Fruit fly (Drosophila melanogaster) whole organism, embryonic: ENCODE data around the gene Bap111.

Experiments used
- Awh ChIP-seq: fragments of 200-800 bp; sonication (Bioruptor generic); IDR thresholded peaks from 2 replicates; pipeline ENCODE4, ENCODE4 v1.3.6; 2022; ENCODE audit warnings: missing biosample characterization, missing genetic modification characterization
- CG10959 ChIP-seq: fragments of 200-800 bp; sonication (Bioruptor generic); IDR thresholded peaks from 2 replicates; pipeline ENCODE4 v1.3.6; 2022; ENCODE audit warnings: missing biosample characterization, missing genetic modification characterization
- CG11723 ChIP-seq: fragments of 200-800 bp; sonication (Bioruptor generic); optimal IDR thresholded peaks from 2 replicates; lab custom pipeline; 2017; ENCODE audit warnings: missing biosample characterization, mild to moderate bottlenecking, missing genetic modification characterization
- CG12744 ChIP-seq: fragments of 200-800 bp; sonication (Bioruptor generic); optimal IDR thresholded peaks from 2 replicates; lab custom pipeline; 2016; ENCODE audit warnings: missing biosample characterization, missing genetic modification characterization
- CG13775 ChIP-seq: fragments of 200-800 bp; sonication (Bioruptor generic); optimal IDR thresholded peaks from 3 replicates; lab custom pipeline; 2017; ENCODE audit warnings: missing biosample characterization, mild to moderate bottlenecking, missing genetic modification characterization
- CG14441 ChIP-seq: fragments of 200-800 bp; sonication (Bioruptor generic); IDR thresholded peaks from 2 replicates; pipeline ENCODE4 v1.3.6; 2022; ENCODE audit warnings: missing biosample characterization, missing genetic modification characterization
- CG17359 ChIP-seq: fragments of 200-800 bp; sonication (Bioruptor generic); optimal IDR thresholded peaks from 3 replicates; lab custom pipeline; 2018; ENCODE audit warnings: missing biosample characterization, mild to moderate bottlenecking, missing genetic modification characterization, moderate library complexity
- CG18476 ChIP-seq: fragments of 200-800 bp; sonication (Bioruptor generic); optimal IDR thresholded peaks from 2 replicates; lab custom pipeline; 2016; ENCODE audit warnings: missing biosample characterization, mild to moderate bottlenecking, missing genetic modification characterization
- CG3838 ChIP-seq: fragments of 200-800 bp; sonication (Bioruptor generic); optimal IDR thresholded peaks from 3 replicates; lab custom pipeline; 2016; ENCODE audit warnings: missing biosample characterization, missing genetic modification characterization
- CG5180 ChIP-seq: fragments of 200-800 bp; sonication (Bioruptor generic); optimal IDR thresholded peaks from 3 replicates; lab custom pipeline; 2017; ENCODE audit warnings: missing biosample characterization, missing genetic modification characterization, mild to moderate bottlenecking, moderate library complexity, missing genetic modification reagents
- CG5245 ChIP-seq: fragments of 200-800 bp; sonication (Bioruptor generic); optimal IDR thresholded peaks from 3 replicates; lab custom pipeline; 2016; ENCODE audit warnings: missing biosample characterization, missing genetic modification characterization
- CG6854 ChIP-seq: fragments of 200-800 bp; sonication (Bioruptor generic); optimal IDR thresholded peaks from 3 replicates; lab custom pipeline; 2017; ENCODE audit warnings: missing biosample characterization, mild to moderate bottlenecking, missing genetic modification characterization
- CG7556 ChIP-seq: fragments of 200-800 bp; sonication (Bioruptor generic); optimal IDR thresholded peaks from 2 replicates; lab custom pipeline; 2017; ENCODE audit warnings: missing biosample characterization, mild to moderate bottlenecking, missing genetic modification characterization
- CG7786 ChIP-seq: fragments of 200-800 bp; sonication (Bioruptor generic); optimal IDR thresholded peaks from 2 replicates; lab custom pipeline; 2016; ENCODE audit warnings: missing biosample characterization, missing genetic modification characterization
- CG8924 ChIP-seq: fragments of 200-800 bp; optimal IDR thresholded peaks from 3 replicates; lab custom pipeline; 2019; ENCODE audit warnings: missing biosample characterization, mild to moderate bottlenecking, missing genetic modification characterization, moderate library complexity
- CG9215 ChIP-seq: fragments of 200-800 bp; sonication (Bioruptor generic); IDR thresholded peaks from 2 replicates; pipeline ENCODE4 v1.3.6; 2022; ENCODE audit warnings: missing biosample characterization, missing genetic modification characterization
- CG9609 ChIP-seq: fragments of 200-800 bp; sonication (Bioruptor generic); optimal IDR thresholded peaks from 3 replicates; lab custom pipeline; 2016; ENCODE audit warnings: missing biosample characterization, missing genetic modification characterization
- CG9797 ChIP-seq: fragments of 200-800 bp; sonication (Bioruptor generic); optimal IDR thresholded peaks from 3 replicates; lab custom pipeline; 2018; ENCODE audit warnings: missing biosample characterization, mild to moderate bottlenecking, missing genetic modification characterization
- Dbx ChIP-seq: fragments of 200-800 bp; sonication (Bioruptor generic); IDR thresholded peaks from 3 replicates; pipeline ENCODE4 v1.3.6; 2022; ENCODE audit warnings: missing biosample characterization, missing genetic modification characterization
- Dip2 ChIP-seq: fragments of 200-800 bp; sonication (Bioruptor generic); IDR thresholded peaks from 2 replicates; pipeline ENCODE4 v1.3.6; 2022; ENCODE audit warnings: missing biosample characterization, missing genetic modification characterization
- Max ChIP-seq: fragments of 200-800 bp; sonication (Bioruptor generic); optimal IDR thresholded peaks from 2 replicates; lab custom pipeline; 2016; ENCODE audit warnings: missing biosample characterization, mild to moderate bottlenecking, missing genetic modification characterization
- Nf-YA ChIP-seq: fragments of 200-800 bp; sonication (Bioruptor generic); IDR thresholded peaks from 2 replicates; pipeline ENCODE4 v1.3.6; 2022; ENCODE audit warnings: missing biosample characterization, missing genetic modification characterization
- Sin3A ChIP-seq: fragments of >200 bp; optimal IDR thresholded peaks from 2 replicates; lab custom pipeline; 2018
- Stat92E ChIP-seq, 3 experiments: fragments of >200 bp in 2 of 3; fragments of 200-800 bp in 1 of 3; sonication (Bioruptor generic) in 1 of 3; optimal IDR thresholded peaks; 2 replicates each; lab custom pipeline; 2017 to 2019; ENCODE audit warnings: missing biosample characterization in 3 of 3, missing genetic modification characterization in 3 of 3, mild to moderate bottlenecking in 1 of 3, moderate library complexity in 1 of 3
- Trl ChIP-seq, 3 experiments: fragments of >200 bp in 2 of 3; fragments of 200-800 bp in 1 of 3; sonication (Bioruptor generic) in 1 of 3; optimal IDR thresholded peaks; 2 replicates in 1 of 3; 3 replicates in 2 of 3; lab custom pipeline; 2016 to 2017; ENCODE audit warnings: missing biosample characterization in 1 of 3, missing genetic modification characterization in 1 of 3
- Usf ChIP-seq: fragments of 200-800 bp; sonication (Bioruptor generic); optimal IDR thresholded peaks from 2 replicates; lab custom pipeline; 2017; ENCODE audit warnings: missing genotype, missing biosample characterization, missing genetic modification characterization
- amos ChIP-seq: fragments of 200-800 bp; sonication (Bioruptor generic); IDR thresholded peaks from 2 replicates; pipeline ENCODE4 v1.3.6; 2022; ENCODE audit warnings: missing biosample characterization, missing genetic modification characterization; ENCODE audit not compliant: partially characterized antibody
- bsh ChIP-seq, 2 experiments: fragments of 200-800 bp; sonication (Bioruptor generic); optimal IDR thresholded peaks; 2 replicates each; lab custom pipeline; 2017 to 2018; ENCODE audit warnings: mild to moderate bottlenecking in 2 of 2, missing biosample characterization in 2 of 2, missing genetic modification characterization in 2 of 2, moderate library complexity in 1 of 2
- danr ChIP-seq: fragments of 200-800 bp; sonication (Bioruptor generic); IDR thresholded peaks from 2 replicates; pipeline ENCODE4 v1.3.6; 2022; ENCODE audit warnings: missing biosample characterization, missing genetic modification characterization
- dimm ChIP-seq: fragments of 200-800 bp; sonication (Bioruptor generic); IDR thresholded peaks from 2 replicates; pipeline ENCODE4 v1.3.6; 2022; ENCODE audit warnings: missing biosample characterization, missing genetic modification characterization
- dmrt11E ChIP-seq: fragments of 200-800 bp; sonication (Bioruptor generic); optimal IDR thresholded peaks from 3 replicates; lab custom pipeline; 2018; ENCODE audit warnings: missing biosample characterization, mild to moderate bottlenecking, missing genetic modification characterization, moderate library complexity
- ems ChIP-seq: fragments of 200-800 bp; sonication (Bioruptor generic); optimal IDR thresholded peaks from 3 replicates; lab custom pipeline; 2016; ENCODE audit warnings: missing biosample characterization, missing genetic modification characterization
- gsb-n ChIP-seq: fragments of 200-800 bp; sonication (Bioruptor generic); optimal IDR thresholded peaks from 3 replicates; lab custom pipeline; 2018; ENCODE audit warnings: missing biosample characterization, mild to moderate bottlenecking, missing genetic modification characterization
- hth ChIP-seq: fragments of >200 bp; optimal IDR thresholded peaks from 2 replicates; lab custom pipeline; 2017; ENCODE audit warnings: inconsistent platforms
- ind ChIP-seq: fragments of 200-800 bp; sonication (Bioruptor generic); optimal IDR thresholded peaks from 3 replicates; lab custom pipeline; 2016; ENCODE audit warnings: missing biosample characterization, missing genetic modification characterization
- jing ChIP-seq: fragments of 200-800 bp; sonication (Bioruptor generic); optimal IDR thresholded peaks from 2 replicates; lab custom pipeline; 2018; ENCODE audit warnings: missing biosample characterization, mild to moderate bottlenecking, missing genetic modification characterization
- lbe ChIP-seq: fragments of 200-800 bp; sonication (Bioruptor generic); optimal IDR thresholded peaks from 2 replicates; lab custom pipeline; 2016; ENCODE audit warnings: missing biosample characterization, mild to moderate bottlenecking, missing genetic modification characterization
- lola ChIP-seq, 3 experiments: fragments of >200 bp in 2 of 3; fragments of 200-800 bp in 1 of 3; sonication (Bioruptor generic) in 1 of 3; optimal IDR thresholded peaks; 2 replicates each; lab custom pipeline; 2017 to 2019; ENCODE audit warnings: missing biosample characterization in 3 of 3, missing genetic modification characterization in 3 of 3, mild to moderate bottlenecking in 1 of 3, moderate library complexity in 1 of 3
- mld ChIP-seq: fragments of 200-800 bp; sonication (Bioruptor generic); IDR thresholded peaks from 3 replicates; pipeline ENCODE4 v1.3.6; 2022; ENCODE audit warnings: missing biosample characterization, missing genetic modification characterization; ENCODE audit not compliant: partially characterized antibody
- nom ChIP-seq: fragments of 200-800 bp; sonication (Bioruptor generic); optimal IDR thresholded peaks from 2 replicates; lab custom pipeline; 2017; ENCODE audit warnings: missing biosample characterization, missing genetic modification characterization, mild to moderate bottlenecking, moderate library complexity, missing genetic modification reagents
- onecut ChIP-seq: fragments of 200-800 bp; sonication (Bioruptor generic); IDR thresholded peaks from 2 replicates; pipeline ENCODE4 v1.3.6; 2022; ENCODE audit warnings: missing biosample characterization, missing genetic modification characterization
- pnt ChIP-seq: fragments of 200-800 bp; sonication (Bioruptor generic); optimal IDR thresholded peaks from 3 replicates; lab custom pipeline; 2016; ENCODE audit warnings: missing biosample characterization, missing genetic modification characterization
- ro ChIP-seq: fragments of 200-800 bp; sonication (Bioruptor generic); IDR thresholded peaks from 2 replicates; pipeline ENCODE4 v1.3.6; 2022; ENCODE audit warnings: missing biosample characterization, missing genetic modification characterization
- sc ChIP-seq, 3 experiments: fragments of >200 bp in 2 of 3; fragments of 200-800 bp in 1 of 3; sonication (Bioruptor generic) in 1 of 3; optimal IDR thresholded peaks; 2 replicates in 2 of 3; 3 replicates in 1 of 3; lab custom pipeline; 2017; ENCODE audit warnings: mild to moderate bottlenecking in 1 of 3, missing biosample characterization in 1 of 3, missing genetic modification characterization in 1 of 3, missing genetic modification reagents in 1 of 3
- shn ChIP-seq: fragments of 200-800 bp; sonication (Bioruptor generic); optimal IDR thresholded peaks from 3 replicates; lab custom pipeline; 2016; ENCODE audit warnings: missing biosample characterization, missing genetic modification characterization
- slbo ChIP-seq: fragments of 200-800 bp; sonication (Bioruptor generic); IDR thresholded peaks from 2 replicates; pipeline ENCODE4 v1.3.6; 2022; ENCODE audit warnings: missing biosample characterization, missing genetic modification characterization
- slp2 ChIP-seq: fragments of 200-800 bp; sonication (Bioruptor generic); optimal IDR thresholded peaks from 2 replicates; lab custom pipeline; 2016; ENCODE audit warnings: missing biosample characterization, missing genetic modification characterization
- sug ChIP-seq: fragments of 200-800 bp; optimal IDR thresholded peaks from 2 replicates; lab custom pipeline; 2019; ENCODE audit warnings: missing biosample characterization, mild to moderate bottlenecking, missing genetic modification characterization, moderate library complexity
- trh ChIP-seq: fragments of 200-800 bp; sonication (Bioruptor generic); optimal IDR thresholded peaks from 2 replicates; lab custom pipeline; 2016; ENCODE audit warnings: missing biosample characterization, missing genetic modification characterization
- zen ChIP-seq: fragments of 200-800 bp; sonication (Bioruptor generic); optimal IDR thresholded peaks from 3 replicates; lab custom pipeline; 2018; ENCODE audit warnings: missing biosample characterization, mild to moderate bottlenecking, missing genetic modification characterization, moderate library complexity

Gene Bap111

dm6 chrX:9134922-9135453 is 14.1 kb upstream of the Bap111 start, which contains the start of gene fend (continued):
- TF ChIP-seq slp2 (GFP tag; lab: Kevin White, UChicago), result no peak
- TF ChIP-seq CG13775, result peak; percentile 24
- no peak for TF ChIP-seq hth (lab: Kevin White, UChicago)
- TF ChIP-seq danr (GFP tag; lab: Robert Waterston, UW), result no peak
- no peak for TF ChIP-seq CG9609 (GFP tag; lab: Kevin White, UChicago)
- TF ChIP-seq sc (optimal IDR thresholded peaks at IDR 0.05; lab: Kevin White, UChicago), result no peak
- TF ChIP-seq sc (GFP tag; optimal IDR thresholded peaks at IDR 0.05; lab: Kevin White, UChicago), result no peak
- TF ChIP-seq CG5245, result no peak
- peak; percentile 41 for TF ChIP-seq sug (tag; lab: Kevin White, UChicago)
- no peak for TF ChIP-seq Usf (GFP tag; lab: Kevin White, UChicago)
- TF ChIP-seq Trl (optimal IDR thresholded peaks at IDR 0.05; lab: Kevin White, UChicago), result peak; percentile 5 to 43
- no peak for TF ChIP-seq Trl (GFP tag; optimal IDR thresholded peaks at IDR 0.05; lab: Kevin White, UChicago)
- no peak for TF ChIP-seq Sin3A (lab: Kevin White, UChicago)
- no peak for TF ChIP-seq Dip2 (GFP tag; lab: Robert Waterston, UW)
- TF ChIP-seq CG12744 (GFP tag; lab: Kevin White, UChicago), result no peak
- no peak for TF ChIP-seq Nf-YA
- no peak for TF ChIP-seq Dbx
- TF ChIP-seq ro (GFP tag; lab: Robert Waterston, UW), result no peak
- TF ChIP-seq CG17359 (tag; lab: Kevin White, UChicago), result peak; percentile 11
- peak; percentile 77 for TF ChIP-seq CG10959 (GFP tag; lab: Robert Waterston, UW)
- TF ChIP-seq dmrt11E (tag; lab: Kevin White, UChicago), result peak; percentile 13
- TF ChIP-seq lola (GFP tag; optimal IDR thresholded peaks at IDR 0.05; lab: Kevin White, UChicago), result peak in 1 of 3 experiments; percentile 47
- no peak for TF ChIP-seq slbo (GFP tag; lab: Robert Waterston, UW)
- peak; percentile 19 for TF ChIP-seq CG6854 (GFP tag; lab: Kevin White, UChicago)
- no peak for TF ChIP-seq CG14441 (GFP tag; lab: Robert Waterston, UW)
- TF ChIP-seq Stat92E (GFP tag; optimal IDR thresholded peaks at IDR 0.05; lab: Kevin White, UChicago), result peak in 1 of 3 experiments; percentile 60
- peak; percentile 100 for TF ChIP-seq CG5180 (GFP tag; lab: Kevin White, UChicago)
- no peak for TF ChIP-seq gsb-n (tag; lab: Kevin White, UChicago)
- no peak for TF ChIP-seq pnt (GFP tag; lab: Kevin White, UChicago)
- TF ChIP-seq bsh (GFP tag; optimal IDR thresholded peaks at IDR 0.05; lab: Kevin White, UChicago), result peak in 1 of 2 experiments; percentile 32
- peak; percentile 44 for TF ChIP-seq Max (GFP tag; lab: Kevin White, UChicago)
- TF ChIP-seq jing (GFP tag; lab: Kevin White, UChicago), result no peak
- TF ChIP-seq CG7556 (GFP tag; lab: Kevin White, UChicago), result peak; percentile 62
- no peak for TF ChIP-seq onecut (GFP tag; lab: Robert Waterston, UW)
- TF ChIP-seq CG7786 (GFP tag; lab: Kevin White, UChicago), result no peak
- peak; percentile 27 for TF ChIP-seq nom (GFP tag; lab: Kevin White, UChicago)
- TF ChIP-seq ind, result peak; percentile 28
- TF ChIP-seq Awh (GFP tag; lab: Robert Waterston, UW), result no peak
- TF ChIP-seq dimm (GFP tag; lab: Robert Waterston, UW), result no peak
- TF ChIP-seq lbe (GFP tag; lab: Kevin White, UChicago), result no peak
- no peak for TF ChIP-seq CG9797 (GFP tag; lab: Kevin White, UChicago)
- no peak for TF ChIP-seq CG18476 (GFP tag; lab: Kevin White, UChicago)
- 0 out of 2 replicates have a peak, but pooled peaks have one; percentile 18 for TF ChIP-seq amos (GFP tag; lab: Robert Waterston, UW)
- no peak for TF ChIP-seq shn (GFP tag; lab: Kevin White, UChicago)
- TF ChIP-seq zen (tag; lab: Kevin White, UChicago), result peak; percentile 8
- peak; percentile 11 for TF ChIP-seq CG11723 (GFP tag; lab: Kevin White, UChicago)
- no peak for TF ChIP-seq ems
- no peak for TF ChIP-seq trh
- no peak for TF ChIP-seq mld (GFP tag; lab: Robert Waterston, UW)
- no peak for TF ChIP-seq CG9215
- TF ChIP-seq CG3838 (GFP tag; lab: Kevin White, UChicago), result peak; percentile 83
- TF ChIP-seq CG8924 (tag; lab: Kevin White, UChicago), result peak; percentile 54
